Fruit fly (Drosophila melanogaster) whole organism, adult: ENCODE measurements around the gene CG31204.

ENCODE experiments used
- CG11617 ChIP-seq: fragments of 200-800 bp; sonication (Bioruptor generic); optimal IDR thresholded peaks from 2 replicates; lab custom pipeline; 2017; ENCODE audit warnings: mild to moderate bottlenecking, missing biosample characterization, missing genetic modification reagents, missing genetic modification characterization
- CG12768 ChIP-seq: fragments of 200-800 bp; sonication (Bioruptor generic); optimal IDR thresholded peaks from 2 replicates; lab custom pipeline; 2017; ENCODE audit warnings: missing biosample characterization, missing genetic modification characterization, mild to moderate bottlenecking, moderate library complexity, missing genetic modification reagents
- CG14711 ChIP-seq: fragments of 200-800 bp; sonication (Bioruptor generic); optimal IDR thresholded peaks from 2 replicates; lab custom pipeline; 2018; ENCODE audit warnings: missing biosample characterization, mild to moderate bottlenecking, missing genetic modification characterization, moderate library complexity
- CG1620 ChIP-seq: fragments of 200-800 bp; sonication (Bioruptor generic); optimal IDR thresholded peaks from 2 replicates; lab custom pipeline; 2016; ENCODE audit warnings: missing biosample characterization, missing genetic modification characterization
- CG33017 ChIP-seq: fragments of 200-800 bp; sonication (Bioruptor generic); optimal IDR thresholded peaks from 2 replicates; lab custom pipeline; 2018; ENCODE audit warnings: missing biosample characterization, mild to moderate bottlenecking, missing genetic modification characterization, moderate library complexity
- CG5204 ChIP-seq: fragments of 200-800 bp; sonication (Bioruptor generic); optimal IDR thresholded peaks from 2 replicates; lab custom pipeline; 2016; ENCODE audit warnings: missing biosample characterization, missing genetic modification characterization
- CG7045 ChIP-seq: fragments of 200-800 bp; sonication (Bioruptor generic); optimal IDR thresholded peaks from 2 replicates; lab custom pipeline; 2017; ENCODE audit warnings: missing biosample characterization, mild to moderate bottlenecking, missing genetic modification characterization
- CG7101 ChIP-seq: fragments of 200-800 bp; sonication (Bioruptor generic); optimal IDR thresholded peaks from 2 replicates; lab custom pipeline; 2018; ENCODE audit warnings: missing biosample characterization, mild to moderate bottlenecking, missing genetic modification characterization, moderate library complexity
- Clk ChIP-seq: fragments of 200-800 bp; sonication (Bioruptor generic); optimal IDR thresholded peaks from 2 replicates; lab custom pipeline; 2017; ENCODE audit warnings: missing biosample characterization, missing genetic modification characterization
- Crg-1 ChIP-seq: fragments of 200-800 bp; sonication (Bioruptor generic); optimal IDR thresholded peaks from 2 replicates; lab custom pipeline; 2016; ENCODE audit warnings: missing biosample characterization, missing genetic modification characterization
- Hr96 ChIP-seq: fragments of 200-800 bp; sonication (Bioruptor generic); optimal IDR thresholded peaks from 2 replicates; lab custom pipeline; 2016; ENCODE audit warnings: missing biosample characterization, missing genetic modification characterization
- Mnt ChIP-seq: fragments of 200-800 bp; sonication (Bioruptor generic); optimal IDR thresholded peaks from 2 replicates; lab custom pipeline; 2016; ENCODE audit warnings: missing biosample characterization, mild to moderate bottlenecking, missing genetic modification characterization
- bab1 ChIP-seq: fragments of 200-800 bp; sonication (Bioruptor generic); optimal IDR thresholded peaks from 3 replicates; lab custom pipeline; 2019; ENCODE audit warnings: missing biosample characterization, mild to moderate bottlenecking, missing genetic modification characterization, moderate library complexity
- cic ChIP-seq: fragments of 200-800 bp; sonication (Bioruptor generic); optimal IDR thresholded peaks from 2 replicates; lab custom pipeline; 2017; ENCODE audit warnings: missing biosample characterization, mild to moderate bottlenecking, missing genetic modification characterization, moderate library complexity
- cnc ChIP-seq, 2 experiments: fragments of >200 bp; optimal IDR thresholded peaks; 2 replicates each; lab custom pipeline; 2017
- kay ChIP-seq: fragments of 200-800 bp; sonication (Bioruptor generic); peaks from one replicate; lab custom pipeline; 2016; ENCODE audit warnings: missing biosample characterization, missing genetic modification characterization, borderline replicate concordance
- ovo ChIP-seq: fragments of 200-800 bp; sonication (Bioruptor generic); optimal IDR thresholded peaks from 2 replicates; lab custom pipeline; 2016; ENCODE audit warnings: missing biosample characterization, missing genetic modification characterization
- pad ChIP-seq: fragments of 200-800 bp; sonication (Bioruptor generic); optimal IDR thresholded peaks from 3 replicates; lab custom pipeline; 2017; ENCODE audit warnings: missing biosample characterization, missing genetic modification characterization, mild to moderate bottlenecking, moderate library complexity, missing genetic modification reagents
- tj ChIP-seq: fragments of 200-800 bp; sonication (Bioruptor generic); optimal IDR thresholded peaks from 3 replicates; lab custom pipeline; 2017; ENCODE audit warnings: missing biosample characterization, mild to moderate bottlenecking, missing genetic modification characterization, moderate library complexity
- toe ChIP-seq: fragments of 200-800 bp; sonication (Bioruptor generic); optimal IDR thresholded peaks from 2 replicates; lab custom pipeline; 2016; ENCODE audit warnings: missing biosample characterization, missing genetic modification characterization

Gene CG31204

dm6 chr3R:31404499-31405276 is 11.4 kb upstream of the CG31204 start, which contains the start of gene Gprk2:
Gene Gprk2 (plus strand): TSS chr3R:31405245.
- TF ChIP-seq bab1 (GFP tag; lab: Kevin White, UChicago) (peak; percentile 98), CG7045 (GFP tag; lab: Kevin White, UChicago) (peak; percentile 92), Mnt (peak; percentile 93), CG33017 (tag; lab: Kevin White, UChicago) (peak; percentile 99), cic (peak; percentile 80), ovo (no peak), Hr96 (GFP tag; lab: Kevin White, UChicago) (peak; percentile 85), CG14711 (tag; lab: Kevin White, UChicago) (peak; percentile 98), kay (GFP tag; lab: Kevin White, UChicago) (no peak), Clk (GFP tag; lab: Kevin White, UChicago) (peak; percentile 33), CG12768 (GFP tag; lab: Kevin White, UChicago) (peak; percentile 98), CG1620 (GFP tag; lab: Kevin White, UChicago) (peak; percentile 67), CG11617 (GFP tag; lab: Kevin White, UChicago) (peak; percentile 72), pad (GFP tag; lab: Kevin White, UChicago) (peak; percentile 88), cnc (optimal IDR thresholded peaks at IDR 0.05; lab: Kevin White, UChicago) (no peak), Crg-1 (GFP tag; lab: Kevin White, UChicago) (peak; percentile 92), tj (GFP tag; lab: Kevin White, UChicago) (peak; percentile 51), CG7101 (peak; percentile 99), CG5204 (GFP tag; lab: Kevin White, UChicago) (peak; percentile 82), toe (GFP tag; lab: Kevin White, UChicago) (peak; percentile 80)

dm6 chr3R:31395222-31395831 is 2.0 kb upstream of the CG31204 start, which contains the start of the genes Ugt35D1 and Gcn2:
Gene Ugt35D1 (minus strand): TSS chr3R:31395304.
Gene Gcn2 (plus strand): TSS chr3R:31395660.
- TF ChIP-seq ovo (no peak), CG1620 (GFP tag; lab: Kevin White, UChicago) (no peak), Hr96 (GFP tag; lab: Kevin White, UChicago) (no peak), CG7101 (no peak), bab1 (GFP tag; lab: Kevin White, UChicago) (no peak), CG14711 (tag; lab: Kevin White, UChicago) (no peak)

DNA sequence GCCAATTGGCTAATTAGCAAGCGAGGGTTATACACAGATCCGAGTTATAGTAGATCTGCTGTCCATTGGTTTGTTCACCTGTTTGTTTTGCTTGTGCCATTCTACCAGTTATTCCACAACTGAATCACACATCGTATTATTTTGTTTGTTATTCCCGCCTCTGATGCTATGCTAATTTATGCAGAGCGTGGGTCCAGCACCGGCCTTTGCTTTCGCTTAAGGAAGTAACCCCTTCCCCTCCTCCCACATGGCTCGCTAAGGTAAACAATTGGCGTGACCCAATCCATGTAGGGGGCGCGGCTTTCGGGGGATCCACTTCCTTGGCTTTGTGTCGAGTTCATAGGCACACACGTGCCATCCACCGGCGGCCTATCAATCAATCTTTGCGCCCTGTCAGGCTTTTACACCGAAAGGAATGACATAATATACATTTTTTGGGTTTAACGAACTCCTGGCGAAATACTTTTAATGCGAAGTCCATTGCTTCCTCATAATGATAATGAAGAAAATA is 7.5 kb downstream of the CG31204 start:
- TF ChIP-seq CG33017 (tag; lab: Kevin White, UChicago) (no peak), Mnt (no peak), ovo (no peak), CG7045 (GFP tag; lab: Kevin White, UChicago) (no peak), Hr96 (GFP tag; lab: Kevin White, UChicago) (no peak), toe (GFP tag; lab: Kevin White, UChicago) (no peak), CG5204 (GFP tag; lab: Kevin White, UChicago) (no peak), cnc (optimal IDR thresholded peaks at IDR 0.05; lab: Kevin White, UChicago) (no peak), Clk (GFP tag; lab: Kevin White, UChicago) (no peak), Crg-1 (GFP tag; lab: Kevin White, UChicago) (no peak), CG7101 (no peak), cic (no peak), CG14711 (tag; lab: Kevin White, UChicago) (no peak), CG11617 (GFP tag; lab: Kevin White, UChicago) (no peak), kay (GFP tag; lab: Kevin White, UChicago) (no peak), CG1620 (GFP tag; lab: Kevin White, UChicago) (no peak), CG12768 (GFP tag; lab: Kevin White, UChicago) (no peak), pad (GFP tag; lab: Kevin White, UChicago) (no peak)

- peak; percentile 35 for TF ChIP-seq tj (GFP tag; lab: Kevin White, UChicago)
- TF ChIP-seq Crg-1 (GFP tag; lab: Kevin White, UChicago): peak; percentile 11
- peak; percentile 89 for TF ChIP-seq CG7101
- TF ChIP-seq cnc (optimal IDR thresholded peaks at IDR 0.05; lab: Kevin White, UChicago): no peak
- peak; percentile 76 for TF ChIP-seq CG14711 (tag; lab: Kevin White, UChicago)
- peak; percentile 67 for TF ChIP-seq Clk (GFP tag; lab: Kevin White, UChicago)
- TF ChIP-seq cic: peak; percentile 53
- TF ChIP-seq CG1620 (GFP tag; lab: Kevin White, UChicago): peak; percentile 23
- peak; percentile 80 for TF ChIP-seq toe (GFP tag; lab: Kevin White, UChicago)
- TF ChIP-seq bab1 (GFP tag; lab: Kevin White, UChicago): peak; percentile 58
- TF ChIP-seq CG33017 (tag; lab: Kevin White, UChicago): peak; percentile 93
- peak; percentile 49 for TF ChIP-seq pad (GFP tag; lab: Kevin White, UChicago)
- TF ChIP-seq kay (GFP tag; lab: Kevin White, UChicago): no peak
- peak; percentile 64 for TF ChIP-seq CG11617 (GFP tag; lab: Kevin White, UChicago)
- TF ChIP-seq CG12768 (GFP tag; lab: Kevin White, UChicago): peak; percentile 85
- peak; percentile 83 for TF ChIP-seq CG5204 (GFP tag; lab: Kevin White, UChicago)
- peak; percentile 64 for TF ChIP-seq Mnt
- peak; percentile 78 for TF ChIP-seq CG7045 (GFP tag; lab: Kevin White, UChicago)
- peak; percentile 1 for TF ChIP-seq ovo
- TF ChIP-seq Hr96 (GFP tag; lab: Kevin White, UChicago): peak; percentile 78
Measured at dm6 chr3R:31384108-31384507, 9.2 kb downstream of the CG31204 start.

- TF ChIP-seq kay (GFP tag; lab: Kevin White, UChicago): no peak
- no peak for TF ChIP-seq Mnt
- no peak for TF ChIP-seq cnc (optimal IDR thresholded peaks at IDR 0.05; lab: Kevin White, UChicago)
- TF ChIP-seq Clk (GFP tag; lab: Kevin White, UChicago): no peak
Measured at dm6 chr3R:31381861-31382260, 11.5 kb downstream of the CG31204 start, which contains the start of gene CG1607. Gene CG1607 (plus strand): TSS chr3R:31382109.
